Worm (Caenorhabditis elegans) whole organism, L4/young adult: Measurements from ENCODE around the gene T02C1.2.

Experiments
- W03F9.2 ChIP-seq: fragments of 150-350 bp; optimal IDR thresholded peaks from 2 replicates; lab custom pipeline; 2014; ENCODE audit warnings: missing biosample characterization, missing genetic modification characterization
- dao-5 ChIP-seq: sonication (generic microtip); optimal IDR thresholded peaks from 2 replicates; lab custom pipeline; 2016; ENCODE audit warnings: missing genotype, missing genetic modification characterization, moderate library complexity, missing compliant biosample characterization
- him-1 ChIP-seq: sonication (generic microtip); optimal IDR thresholded peaks from 2 replicates; lab custom pipeline; 2016; ENCODE audit warnings: missing genotype, missing genetic modification reagents, missing genetic modification characterization, missing compliant biosample characterization

ce11 chrIII:9206185-9206584, 44.6 kb upstream of the T02C1.2 start, which contains the start of gene ZC84.1:
- TF ChIP-seq him-1 (tag; lab: Kevin White, UChicago) (no peak), dao-5 (tag; lab: Kevin White, UChicago) (no peak), W03F9.2 (tag; lab: Kevin White, UChicago) (no peak)
